Fruit fly (Drosophila melanogaster) whole organism, embryonic: Measurements from ENCODE around the gene CG33687.

Experiments used
- CG10147 ChIP-seq: fragments of 200-800 bp; sonication (Bioruptor generic); optimal IDR thresholded peaks from 2 replicates; lab custom pipeline; 2019; ENCODE audit warnings: missing biosample characterization, mild to moderate bottlenecking, missing genetic modification characterization, moderate library complexity
- CG10274 ChIP-seq: fragments of 200-800 bp; sonication (Bioruptor generic); optimal IDR thresholded peaks from 3 replicates; lab custom pipeline; 2017; ENCODE audit warnings: missing biosample characterization, mild to moderate bottlenecking, missing genetic modification characterization
- CG10959 ChIP-seq: fragments of 200-800 bp; sonication (Bioruptor generic); IDR thresholded peaks from 2 replicates; pipeline ENCODE4 v1.3.6; 2022; ENCODE audit warnings: missing biosample characterization, missing genetic modification characterization
- CG13287 ChIP-seq: fragments of 200-800 bp; sonication (Bioruptor generic); IDR thresholded peaks from 2 replicates; pipeline ENCODE4 v1.3.6; 2022; ENCODE audit warnings: missing biosample characterization, missing genetic modification characterization; ENCODE audit not compliant: partially characterized antibody
- CG15479 ChIP-seq: fragments of 200-800 bp; sonication (Bioruptor generic); optimal IDR thresholded peaks from 3 replicates; lab custom pipeline; 2019; ENCODE audit warnings: missing biosample characterization, mild to moderate bottlenecking, missing genetic modification characterization, moderate library complexity
- CG17385 ChIP-seq: fragments of 200-800 bp; sonication (Bioruptor generic); optimal IDR thresholded peaks from 3 replicates; lab custom pipeline; 2018; ENCODE audit warnings: missing biosample characterization, mild to moderate bottlenecking, missing genetic modification characterization
- CG17802 ChIP-seq: fragments of 200-800 bp; sonication (Bioruptor generic); optimal IDR thresholded peaks from 2 replicates; lab custom pipeline; 2018; ENCODE audit warnings: missing biosample characterization, mild to moderate bottlenecking, missing genetic modification characterization, moderate library complexity
- CG2116 ChIP-seq: fragments of 200-800 bp; sonication (Bioruptor generic); optimal IDR thresholded peaks from 3 replicates; lab custom pipeline; 2018; ENCODE audit warnings: missing biosample characterization, mild to moderate bottlenecking, missing genetic modification characterization
- CG30403 ChIP-seq: fragments of 200-800 bp; sonication (Bioruptor generic); optimal IDR thresholded peaks from 3 replicates; lab custom pipeline; 2016; ENCODE audit warnings: missing biosample characterization, missing genetic modification characterization
- CG3163 ChIP-seq: fragments of 200-800 bp; sonication (Bioruptor generic); optimal IDR thresholded peaks from 3 replicates; lab custom pipeline; 2016; ENCODE audit warnings: missing biosample characterization, missing genetic modification characterization
- CG32767 ChIP-seq: fragments of 200-800 bp; sonication (Bioruptor generic); IDR thresholded peaks from 2 replicates; pipeline ENCODE4 v1.3.6; 2022; ENCODE audit warnings: missing biosample characterization, missing genetic modification characterization
- CG3726 ChIP-seq: fragments of 200-800 bp; sonication (Bioruptor generic); IDR thresholded peaks from 3 replicates; pipeline ENCODE4, ENCODE4 v1.3.6; 2022; ENCODE audit warnings: missing biosample characterization, missing genetic modification characterization
- CG4820 ChIP-seq: fragments of 200-800 bp; sonication (Bioruptor generic); optimal IDR thresholded peaks from 3 replicates; lab custom pipeline; 2016; ENCODE audit warnings: missing biosample characterization, missing genetic modification characterization
- CG7556 ChIP-seq: fragments of 200-800 bp; sonication (Bioruptor generic); optimal IDR thresholded peaks from 2 replicates; lab custom pipeline; 2017; ENCODE audit warnings: missing biosample characterization, mild to moderate bottlenecking, missing genetic modification characterization
- CG7745 ChIP-seq: fragments of 200-800 bp; sonication (Bioruptor generic); optimal IDR thresholded peaks from 2 replicates; lab custom pipeline; 2018; ENCODE audit warnings: missing biosample characterization, mild to moderate bottlenecking, missing genetic modification characterization, moderate library complexity
- CG7928 ChIP-seq: fragments of 200-800 bp; sonication (Bioruptor generic); optimal IDR thresholded peaks from 2 replicates; lab custom pipeline; 2017; ENCODE audit warnings: missing biosample characterization, mild to moderate bottlenecking, missing genetic modification characterization
- CG9609 ChIP-seq: fragments of 200-800 bp; sonication (Bioruptor generic); optimal IDR thresholded peaks from 3 replicates; lab custom pipeline; 2016; ENCODE audit warnings: missing biosample characterization, missing genetic modification characterization
- CTCF ChIP-seq: fragments of 200-800 bp; sonication (Bioruptor generic); optimal IDR thresholded peaks from 2 replicates; lab custom pipeline; 2017; ENCODE audit warnings: missing biosample characterization, mild to moderate bottlenecking, missing genetic modification characterization, moderate library complexity
- Dip3 ChIP-seq: fragments of 200-800 bp; sonication (Bioruptor generic); optimal IDR thresholded peaks from 3 replicates; lab custom pipeline; 2016; ENCODE audit warnings: missing biosample characterization, missing genetic modification characterization
- Drgx ChIP-seq: fragments of 200-800 bp; sonication (Bioruptor generic); IDR thresholded peaks from 2 replicates; pipeline ENCODE4 v1.3.6; 2022; ENCODE audit warnings: missing biosample characterization, missing genetic modification characterization
- ERR ChIP-seq: fragments of 200-800 bp; sonication (Bioruptor generic); optimal IDR thresholded peaks from 2 replicates; lab custom pipeline; 2016; ENCODE audit warnings: missing biosample characterization, missing genetic modification characterization
- Ets97D ChIP-seq: fragments of 200-800 bp; sonication (Bioruptor generic); optimal IDR thresholded peaks from 3 replicates; lab custom pipeline; 2016; ENCODE audit warnings: missing biosample characterization, missing genetic modification characterization
- H2.0 ChIP-seq: fragments of 200-800 bp; sonication (Bioruptor generic); IDR thresholded peaks from 2 replicates; pipeline ENCODE4 v1.3.6; 2022; ENCODE audit warnings: missing biosample characterization, missing genetic modification characterization
- Jarid2 ChIP-seq: fragments of 200-800 bp; sonication (Bioruptor generic); optimal IDR thresholded peaks from 3 replicates; lab custom pipeline; 2017; ENCODE audit warnings: mild to moderate bottlenecking, missing biosample characterization, missing genetic modification reagents, missing genetic modification characterization
- Lim3 ChIP-seq: fragments of 200-800 bp; sonication (Bioruptor generic); IDR thresholded peaks from 2 replicates; pipeline ENCODE4 v1.3.6; 2022; ENCODE audit warnings: missing biosample characterization, missing genetic modification characterization
- Mes4 ChIP-seq: fragments of 200-800 bp; sonication (Bioruptor generic); optimal IDR thresholded peaks from 2 replicates; lab custom pipeline; 2016; ENCODE audit warnings: missing biosample characterization, missing genetic modification characterization
- Neu2 ChIP-seq: fragments of 200-800 bp; sonication (Bioruptor generic); optimal IDR thresholded peaks from 3 replicates; lab custom pipeline; 2016; ENCODE audit warnings: missing biosample characterization, missing genetic modification characterization, borderline replicate concordance
- Nf-YA ChIP-seq: fragments of 200-800 bp; sonication (Bioruptor generic); IDR thresholded peaks from 2 replicates; pipeline ENCODE4 v1.3.6; 2022; ENCODE audit warnings: missing biosample characterization, missing genetic modification characterization
- Nf-YB ChIP-seq: fragments of 200-800 bp; sonication (Bioruptor generic); optimal IDR thresholded peaks from 3 replicates; lab custom pipeline; 2019; ENCODE audit warnings: missing biosample characterization, mild to moderate bottlenecking, missing genetic modification characterization, moderate library complexity
- Rx ChIP-seq: fragments of 200-800 bp; sonication (Bioruptor generic); IDR thresholded peaks from 2 replicates; pipeline ENCODE4 v1.3.6; 2022; ENCODE audit warnings: missing biosample characterization, missing genetic modification characterization
- YL-1 ChIP-seq: fragments of 200-800 bp; sonication (Bioruptor generic); optimal IDR thresholded peaks from 3 replicates; lab custom pipeline; 2017; ENCODE audit warnings: missing biosample characterization, mild to moderate bottlenecking, missing genetic modification characterization
- bab2 ChIP-seq: fragments of 200-800 bp; sonication (Bioruptor generic); optimal IDR thresholded peaks from 2 replicates; lab custom pipeline; 2016; ENCODE audit warnings: missing biosample characterization, missing genetic modification characterization
- bbx ChIP-seq: fragments of 200-800 bp; sonication (Bioruptor generic); IDR thresholded peaks from 2 replicates; pipeline ENCODE4 v1.3.6; 2022; ENCODE audit warnings: missing biosample characterization, missing genetic modification characterization; ENCODE audit not compliant: partially characterized antibody
- bigmax ChIP-seq: fragments of 200-800 bp; sonication (Bioruptor generic); optimal IDR thresholded peaks from 2 replicates; lab custom pipeline; 2018; ENCODE audit warnings: missing biosample characterization, mild to moderate bottlenecking, missing genetic modification characterization
- bsh ChIP-seq, 2 experiments: fragments of 200-800 bp; sonication (Bioruptor generic); optimal IDR thresholded peaks; 2 replicates each; lab custom pipeline; 2017 to 2018; ENCODE audit warnings: mild to moderate bottlenecking in 2 of 2, missing biosample characterization in 2 of 2, missing genetic modification characterization in 2 of 2, moderate library complexity in 1 of 2
- crp ChIP-seq, 2 experiments: fragments of 200-800 bp; sonication (Bioruptor generic); optimal IDR thresholded peaks; 2 replicates in 1 of 2; 3 replicates in 1 of 2; lab custom pipeline; 2017; ENCODE audit warnings: missing biosample characterization in 2 of 2, missing genetic modification characterization in 2 of 2, mild to moderate bottlenecking in 1 of 2, moderate library complexity in 1 of 2
- disco-r ChIP-seq: fragments of 200-800 bp; sonication (Bioruptor generic); optimal IDR thresholded peaks from 2 replicates; lab custom pipeline; 2016; ENCODE audit warnings: missing biosample characterization, missing genetic modification characterization
- ftz-f1 ChIP-seq: fragments of 200-800 bp; sonication (Bioruptor generic); optimal IDR thresholded peaks from 2 replicates; lab custom pipeline; 2016; ENCODE audit warnings: missing biosample characterization, missing genetic modification characterization
- grn ChIP-seq: fragments of 200-800 bp; sonication (Bioruptor generic); optimal IDR thresholded peaks from 3 replicates; lab custom pipeline; 2017; ENCODE audit warnings: missing biosample characterization, missing genetic modification characterization
- hth ChIP-seq: fragments of >200 bp; optimal IDR thresholded peaks from 2 replicates; lab custom pipeline; 2017; ENCODE audit warnings: inconsistent platforms
- kah ChIP-seq: fragments of 200-800 bp; sonication (Bioruptor generic); optimal IDR thresholded peaks from 2 replicates; lab custom pipeline; 2018; ENCODE audit warnings: missing biosample characterization, mild to moderate bottlenecking, missing genetic modification characterization
- nmo ChIP-seq: fragments of 200-800 bp; sonication (Bioruptor generic); optimal IDR thresholded peaks from 2 replicates; lab custom pipeline; 2018; ENCODE audit warnings: missing biosample characterization, mild to moderate bottlenecking, missing genetic modification characterization, moderate library complexity
- otp ChIP-seq: fragments of 200-800 bp; sonication (Bioruptor generic); IDR thresholded peaks from 3 replicates; pipeline ENCODE4, ENCODE4 v1.3.6; 2022; ENCODE audit warnings: missing biosample characterization, missing genetic modification characterization
- pnt ChIP-seq: fragments of 200-800 bp; sonication (Bioruptor generic); optimal IDR thresholded peaks from 3 replicates; lab custom pipeline; 2016; ENCODE audit warnings: missing biosample characterization, missing genetic modification characterization
- repo ChIP-seq: fragments of 200-800 bp; sonication (Bioruptor generic); optimal IDR thresholded peaks from 2 replicates; lab custom pipeline; 2016; ENCODE audit warnings: missing biosample characterization, missing genetic modification characterization
- rib ChIP-seq: fragments of 200-800 bp; sonication (Bioruptor generic); IDR thresholded peaks from 2 replicates; pipeline ENCODE4 v1.3.6; 2022; ENCODE audit warnings: missing biosample characterization, missing genetic modification characterization
- shn ChIP-seq: fragments of 200-800 bp; sonication (Bioruptor generic); optimal IDR thresholded peaks from 3 replicates; lab custom pipeline; 2016; ENCODE audit warnings: missing biosample characterization, missing genetic modification characterization
- sima ChIP-seq: fragments of 200-800 bp; sonication (Bioruptor generic); optimal IDR thresholded peaks from 2 replicates; lab custom pipeline; 2016; ENCODE audit warnings: missing biosample characterization, missing genetic modification characterization
- vfl ChIP-seq: fragments of 200-800 bp; sonication (Bioruptor generic); optimal IDR thresholded peaks from 2 replicates; lab custom pipeline; 2016; ENCODE audit warnings: missing biosample characterization, missing genetic modification characterization
- wdn ChIP-seq: fragments of 200-800 bp; sonication (Bioruptor generic); IDR thresholded peaks from 2 replicates; pipeline ENCODE4 v1.3.6; 2022; ENCODE audit warnings: missing biosample characterization, missing genetic modification characterization

The CG33687 gene

DNA sequence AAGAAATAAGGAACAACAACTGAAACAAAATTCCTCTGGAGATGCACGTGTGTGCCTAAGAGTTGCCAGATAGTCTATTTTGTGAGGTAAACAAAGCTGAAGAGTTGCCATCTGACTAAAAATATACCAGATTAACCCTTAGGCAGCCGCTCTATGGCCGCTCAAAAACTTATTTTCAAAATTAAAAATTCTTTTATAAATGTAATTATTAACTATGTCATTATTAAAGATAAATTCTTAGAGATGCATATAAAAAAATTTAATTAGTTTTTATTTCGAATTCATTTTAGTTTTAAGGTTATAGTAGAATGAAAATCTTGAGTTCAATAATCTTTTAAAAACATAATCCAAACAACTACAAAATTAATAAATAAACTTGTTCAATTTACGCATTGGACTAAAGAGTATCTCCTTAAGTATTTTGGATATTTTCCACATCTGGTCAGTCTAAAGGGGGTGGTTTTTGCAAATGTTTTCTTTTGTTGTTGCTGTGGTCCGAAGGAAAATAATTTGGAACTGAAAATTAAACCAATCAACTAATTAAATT is 31.1 kb downstream of the CG33687 start, which contains the start of gene Tmx3 (continued):
- TF ChIP-seq Lim3 (GFP tag; lab: Robert Waterston, UW), result 0 out of 2 replicates have a peak, but pooled peaks have one; percentile 32
- no peak for TF ChIP-seq bbx (GFP tag; lab: Robert Waterston, UW)

DNA sequence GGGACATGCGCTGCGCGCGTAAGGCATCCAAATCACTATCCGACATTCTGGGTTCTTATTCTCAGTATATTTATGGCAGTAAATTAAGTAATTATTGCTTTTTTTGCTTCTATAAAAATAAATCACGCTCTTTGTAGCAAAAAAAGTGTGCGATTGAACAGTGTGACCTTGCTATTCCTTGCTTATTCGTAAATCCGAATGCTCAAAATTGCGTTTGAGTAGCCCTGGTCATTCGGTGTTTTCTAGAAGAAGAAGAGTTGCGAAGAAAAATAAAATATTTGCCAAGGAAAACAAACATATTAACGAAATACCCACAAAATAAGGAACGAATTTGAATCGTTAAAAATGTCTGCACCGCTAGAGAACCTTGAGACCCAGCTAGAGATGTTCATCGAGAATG is 34.2 kb downstream of the CG33687 start, which contains the start of the genes PDCD-5 and MED10:
Gene PDCD-5, minus strand, starts transcription at position 182 of the 400 bp plus-strand sequence.
Gene MED10, plus strand, starts transcription at position 228 of the 400 bp plus-strand sequence.
- TF ChIP-seq repo (GFP tag; lab: Kevin White, UChicago) (no peak), CG3726 (GFP tag; lab: Robert Waterston, UW) (no peak), grn (no peak), shn (GFP tag; lab: Kevin White, UChicago) (no peak), otp (GFP tag; lab: Robert Waterston, UW) (no peak), CG17802 (no peak), rib (GFP tag; lab: Robert Waterston, UW) (no peak), CG2116 (GFP tag; lab: Kevin White, UChicago) (peak; percentile 18), Rx (no peak), sima (no peak), hth (lab: Kevin White, UChicago) (no peak), CG7745 (no peak), CG7556 (GFP tag; lab: Kevin White, UChicago) (no peak), vfl (no peak), CG17385 (peak; percentile 99), crp (GFP tag; optimal IDR thresholded peaks at IDR 0.05; lab: Kevin White, UChicago) (peak in 1 of 2 experiments; percentile 72), Nf-YB (no peak), CG7928 (GFP tag; lab: Kevin White, UChicago) (peak; percentile 97), disco-r (GFP tag; lab: Kevin White, UChicago) (no peak), bsh (GFP tag; optimal IDR thresholded peaks at IDR 0.05; lab: Kevin White, UChicago) (no peak), CTCF (GFP tag; lab: Kevin White, UChicago) (peak; percentile 54), nmo (GFP tag; lab: Kevin White, UChicago) (peak; percentile 70), ERR (peak; percentile 27), bab2 (GFP tag; lab: Kevin White, UChicago) (no peak), Dip3 (GFP tag; lab: Kevin White, UChicago) (no peak), CG32767 (GFP tag; lab: Robert Waterston, UW) (no peak), Nf-YA (GFP tag; lab: Robert Waterston, UW) (no peak), CG4820 (no peak), Neu2 (no peak), pnt (GFP tag; lab: Kevin White, UChicago) (no peak), CG15479 (GFP tag; lab: Kevin White, UChicago) (no peak), bigmax (GFP tag; lab: Kevin White, UChicago) (no peak), CG30403 (GFP tag; lab: Kevin White, UChicago) (peak; percentile 4), CG10147 (GFP tag; lab: Kevin White, UChicago) (no peak), CG10959 (peak; percentile 33; the same call in 1 of the 2 replicates), CG9609 (no peak), YL-1 (peak; percentile 96), Ets97D (GFP tag; lab: Kevin White, UChicago) (peak; percentile 82), CG3163 (GFP tag; lab: Kevin White, UChicago) (no peak), Drgx (GFP tag; lab: Robert Waterston, UW) (no peak), H2.0 (GFP tag; lab: Robert Waterston, UW) (no peak), ftz-f1 (GFP tag; lab: Kevin White, UChicago) (peak; percentile 47), kah (GFP tag; lab: Kevin White, UChicago) (no peak), wdn (GFP tag; lab: Robert Waterston, UW) (no peak), Mes4 (GFP tag; lab: Kevin White, UChicago) (no peak), CG10274 (GFP tag; lab: Kevin White, UChicago) (no peak), Jarid2 (GFP tag; lab: Kevin White, UChicago) (no peak), CG13287 (GFP tag; lab: Robert Waterston, UW) (peak; percentile 36; the same call in 1 of the 2 replicates)
